Worm (Caenorhabditis elegans) whole organism, young adult: Measurements from ENCODE around the gene ndua-8.

Experiments used
- F49E8.2 ChIP-seq: sonication (generic microtip); optimal IDR thresholded peaks from 3 replicates; lab custom pipeline; 2017; ENCODE audit warnings: missing genetic modification characterization, mild to moderate bottlenecking, missing compliant biosample characterization, antibody characterized with exemption, moderate library complexity; ENCODE audit not compliant: insufficient read depth
- atf-7 ChIP-seq: sonication (generic microtip); optimal IDR thresholded peaks from 2 replicates; lab custom pipeline; 2017; ENCODE audit warnings: mild to moderate bottlenecking, missing genetic modification characterization, missing compliant biosample characterization
- chd-7 ChIP-seq: sonication (generic microtip); optimal IDR thresholded peaks from 2 replicates; lab custom pipeline; 2016; ENCODE audit warnings: mild to moderate bottlenecking, missing genetic modification characterization, moderate library complexity, missing compliant biosample characterization

DNA sequence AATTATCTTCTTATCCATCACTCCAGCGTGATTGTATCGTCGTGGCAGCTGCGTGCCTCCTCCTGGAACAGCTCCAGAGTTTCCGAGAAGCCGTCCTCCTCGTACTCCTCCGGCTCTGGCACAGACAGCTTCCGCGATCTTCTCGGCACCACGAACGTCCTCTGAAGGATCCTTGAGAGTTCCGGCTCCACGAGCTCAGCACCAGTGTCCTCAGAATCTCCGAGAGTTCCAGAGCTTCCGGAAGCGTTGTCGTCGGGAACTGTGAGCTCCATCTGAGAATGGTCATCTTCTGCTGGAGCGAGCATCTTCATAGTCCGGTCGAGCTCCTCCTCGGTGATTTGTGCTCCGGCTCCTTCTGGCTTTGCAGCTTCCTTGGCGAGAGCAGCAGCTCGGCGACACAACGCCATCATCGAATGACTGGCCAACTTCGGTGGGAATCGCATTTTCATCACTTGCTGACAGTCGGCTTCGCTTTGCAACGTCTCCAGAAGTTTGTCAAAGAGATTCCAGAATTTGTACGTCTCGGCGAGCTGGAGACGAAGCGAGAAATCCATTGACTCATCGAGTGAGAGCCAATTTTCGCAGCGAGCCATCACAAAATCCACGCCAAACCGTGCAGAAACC is 34.3 kb downstream of the ndua-8 start:
- TF ChIP-seq chd-7 = no peak
- no peak for TF ChIP-seq F49E8.2 (tag; lab: Kevin White, UChicago)
- no peak for TF ChIP-seq atf-7
